Worm (Caenorhabditis elegans): Measurements from ENCODE around the gene str-180.

DNA sequence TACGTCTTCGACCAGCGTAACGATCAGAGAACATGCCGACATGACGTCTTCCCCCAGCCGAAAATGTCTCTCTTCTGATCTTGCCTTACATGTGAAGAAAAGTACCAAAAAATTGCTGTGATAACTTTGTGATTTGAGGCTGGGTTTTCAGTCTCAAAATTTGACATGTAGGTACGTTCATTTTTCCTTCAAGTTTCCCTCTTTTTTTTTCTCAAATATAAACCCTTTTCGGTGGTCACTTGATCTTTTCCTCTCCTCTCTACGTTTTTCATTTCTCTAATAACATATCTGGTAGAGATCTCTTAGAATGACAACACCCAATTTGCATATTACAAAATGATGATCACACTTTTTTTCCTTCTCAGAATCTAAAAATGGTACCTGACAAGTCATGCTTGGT is 46.7 kb downstream of the str-180 start, which contains the start of gene nhr-37:
- TF ChIP-seq R02D3.7 (tag; optimal IDR thresholded peaks at IDR 0.05): no peak
- TF ChIP-seq gmeb-1 (tag; optimal IDR thresholded peaks at IDR 0.05): no peak
- TF ChIP-seq ztf-4 (tag; optimal IDR thresholded peaks at IDR 0.05): no peak
- no peak for TF ChIP-seq fos-1 (tag; optimal IDR thresholded peaks at IDR 0.05)
- no peak for TF ChIP-seq ztf-11 (tag; optimal IDR thresholded peaks at IDR 0.05)
- no peak for TF ChIP-seq nhr-12 (tag; optimal IDR thresholded peaks at IDR 0.05)
- TF ChIP-seq mdl-1 (tag; optimal IDR thresholded peaks at IDR 0.05): no peak
- TF ChIP-seq nhr-21 (tag; optimal IDR thresholded peaks at IDR 0.05): no peak
- TF ChIP-seq nhr-11 (tag; optimal IDR thresholded peaks at IDR 0.05): no peak
- TF ChIP-seq unc-39 (tag; optimal IDR thresholded peaks at IDR 0.05): no peak
- TF ChIP-seq elt-3 (tag; optimal IDR thresholded peaks at IDR 0.05): no peak
